Worm (Caenorhabditis elegans): ENCODE results near the gene Y46E12BL.2.

The Y46E12BL.2 gene

ce11 chrII:15258668-15259067, 25.9 kb downstream of the Y46E12BL.2 start (continued):
- TF ChIP-seq sem-4 (tag; optimal IDR thresholded peaks at IDR 0.05): peak; percentile 13

ce11 chrII:15260551-15260950, 27.8 kb downstream of the Y46E12BL.2 start:
- no peak for TF ChIP-seq nhr-23 (tag; optimal IDR thresholded peaks at IDR 0.05)
- TF ChIP-seq blmp-1 (tag; optimal IDR thresholded peaks at IDR 0.05; ENCODE audit: insufficient read depth): peak; percentile 88
- peak; percentile 10 for TF ChIP-seq sma-9 (GFP tag; optimal IDR thresholded peaks at IDR 0.05)
- no peak for TF ChIP-seq sma-9 (tag; optimal IDR thresholded peaks at IDR 0.05)
- TF ChIP-seq R02D3.7 (tag; optimal IDR thresholded peaks at IDR 0.05): no peak

- TF ChIP-seq elt-1 (tag; optimal IDR thresholded peaks at IDR 0.05): no peak
- no peak for TF ChIP-seq lin-39 (tag; optimal IDR thresholded peaks at IDR 0.05)
- TF ChIP-seq sma-9 (GFP tag; optimal IDR thresholded peaks at IDR 0.05): no peak
- no peak for TF ChIP-seq sma-9 (tag; optimal IDR thresholded peaks at IDR 0.05)
- TF ChIP-seq peb-1 (tag; optimal IDR thresholded peaks at IDR 0.05): no peak
- TF ChIP-seq ztf-11 (tag; optimal IDR thresholded peaks at IDR 0.05): no peak
- TF ChIP-seq unc-39 (tag; optimal IDR thresholded peaks at IDR 0.05): no peak
- no peak for TF ChIP-seq egl-27 (tag; optimal IDR thresholded peaks at IDR 0.05)
- no peak for TF ChIP-seq nhr-77 (tag; optimal IDR thresholded peaks at IDR 0.05)
- no peak for TF ChIP-seq skn-1 (tag; optimal IDR thresholded peaks at IDR 0.05)
- no peak for TF ChIP-seq lin-13 (GFP tag; optimal IDR thresholded peaks at IDR 0.05)
- TF ChIP-seq unc-62 (GFP tag; optimal IDR thresholded peaks at IDR 0.05): no peak
- no peak for TF ChIP-seq mab-5 (tag; optimal IDR thresholded peaks at IDR 0.05)
- TF ChIP-seq nhr-11 (tag; optimal IDR thresholded peaks at IDR 0.05): no peak
- no peak for TF ChIP-seq ceh-16 (tag; optimal IDR thresholded peaks at IDR 0.05)
- TF ChIP-seq R02D3.7 (tag; optimal IDR thresholded peaks at IDR 0.05): no peak
- no peak for TF ChIP-seq elt-3 (tag; optimal IDR thresholded peaks at IDR 0.05)
- no peak for TF ChIP-seq unc-55 (GFP tag; optimal IDR thresholded peaks at IDR 0.05)
These were observed 28.3 kb downstream of the Y46E12BL.2 start for ce11 chrII:15261082-15261481.

ce11 chrII:15263054-15263755, 30.5 kb downstream of the Y46E12BL.2 start:
- TF ChIP-seq gmeb-1 (tag; optimal IDR thresholded peaks at IDR 0.05) (peak; percentile 37), R02D3.7 (tag; optimal IDR thresholded peaks at IDR 0.05) (no peak), nhr-11 (tag; optimal IDR thresholded peaks at IDR 0.05) (no peak), blmp-1 (tag; optimal IDR thresholded peaks at IDR 0.05; ENCODE audit: insufficient read depth) (peak; percentile 82), lin-11 (tag; optimal IDR thresholded peaks at IDR 0.05) (no peak), ztf-4 (tag; optimal IDR thresholded peaks at IDR 0.05) (no peak), alr-1 (tag; optimal IDR thresholded peaks at IDR 0.05) (no peak), aly-2 (tag; optimal IDR thresholded peaks at IDR 0.05) (no peak), nhr-23 (tag; optimal IDR thresholded peaks at IDR 0.05) (no peak), C34F6.9 (tag; optimal IDR thresholded peaks at IDR 0.05) (peak; percentile 50), elt-3 (tag; optimal IDR thresholded peaks at IDR 0.05) (no peak), ztf-1 (GFP tag; conservative IDR thresholded peaks at IDR 0.05) (no peak), ceh-82 (tag; optimal IDR thresholded peaks at IDR 0.05) (no peak), sma-3 (GFP tag; optimal IDR thresholded peaks at IDR 0.05) (peak; percentile 91), Y55F3AM.14 (GFP tag; optimal IDR thresholded peaks at IDR 0.05) (peak; percentile 51), peb-1 (tag; optimal IDR thresholded peaks at IDR 0.05) (peak; percentile 19), nhr-12 (tag; optimal IDR thresholded peaks at IDR 0.05) (no peak), nhr-77 (tag; optimal IDR thresholded peaks at IDR 0.05) (peak; percentile 59), ZK546.5 (tag; optimal IDR thresholded peaks at IDR 0.05) (no peak), lin-39 (tag; optimal IDR thresholded peaks at IDR 0.05) (no peak), fos-1 (tag; optimal IDR thresholded peaks at IDR 0.05) (peak; percentile 89), nhr-10 (tag; optimal IDR thresholded peaks at IDR 0.05) (no peak), nhr-129 (tag; optimal IDR thresholded peaks at IDR 0.05) (peak; percentile 70), sma-9 (GFP tag; optimal IDR thresholded peaks at IDR 0.05) (peak; percentile 45), sma-9 (tag; optimal IDR thresholded peaks at IDR 0.05) (no peak), unc-55 (GFP tag; optimal IDR thresholded peaks at IDR 0.05) (no peak), sem-4 (tag; optimal IDR thresholded peaks at IDR 0.05) (peak; percentile 56), mdl-1 (tag; optimal IDR thresholded peaks at IDR 0.05) (peak; percentile 34 to 62), nhr-25 (tag; optimal IDR thresholded peaks at IDR 0.05) (peak; percentile 85), mab-5 (tag; optimal IDR thresholded peaks at IDR 0.05) (no peak), unc-62 (GFP tag; optimal IDR thresholded peaks at IDR 0.05) (no peak), ztf-11 (tag; optimal IDR thresholded peaks at IDR 0.05) (no peak), unc-39 (tag; optimal IDR thresholded peaks at IDR 0.05) (no peak), nhr-21 (tag; optimal IDR thresholded peaks at IDR 0.05) (peak; percentile 80), snpc-4 (tag; optimal IDR thresholded peaks at IDR 0.05) (no peak), ceh-16 (tag; optimal IDR thresholded peaks at IDR 0.05) (peak; percentile 38), elt-1 (tag; optimal IDR thresholded peaks at IDR 0.05) (no peak), lin-13 (GFP tag; optimal IDR thresholded peaks at IDR 0.05) (peak; percentile 62), lsy-2 (tag; optimal IDR thresholded peaks at IDR 0.05) (peak in 1 of 2 experiments; percentile 53), F13H6.1 (tag; optimal IDR thresholded peaks at IDR 0.05) (peak; percentile 82), mbf-1 (tag; optimal IDR thresholded peaks at IDR 0.05) (no peak), skn-1 (tag; optimal IDR thresholded peaks at IDR 0.05) (no peak), zag-1 (tag; optimal IDR thresholded peaks at IDR 0.05) (no peak)
